Worm (Caenorhabditis elegans): ENCODE measurements around the gene nspb-10.

ce11 chrII:14540551-14540950, 47.5 kb downstream of the nspb-10 start:
- TF ChIP-seq nhr-76 (tag; optimal IDR thresholded peaks at IDR 0.05) (no peak), lin-35 (GFP tag; optimal IDR thresholded peaks at IDR 0.05) (no peak), fos-1 (tag; optimal IDR thresholded peaks at IDR 0.05) (no peak), nhr-77 (tag; optimal IDR thresholded peaks at IDR 0.05) (no peak), aha-1 (tag; optimal IDR thresholded peaks at IDR 0.05) (no peak), isw-1 (GFP tag; IDR thresholded peaks at IDR 0.05) (no peak), snpc-4 (tag; optimal IDR thresholded peaks at IDR 0.05) (no peak), ama-1 (optimal IDR thresholded peaks at IDR 0.05) (no peak), hpl-2 (GFP tag; optimal IDR thresholded peaks at IDR 0.05) (no peak)

Data from whole organism, L1 larva.